Worm (Caenorhabditis elegans): Measurements from ENCODE around the gene Y37D8A.4.

Gene Y37D8A.4

DNA sequence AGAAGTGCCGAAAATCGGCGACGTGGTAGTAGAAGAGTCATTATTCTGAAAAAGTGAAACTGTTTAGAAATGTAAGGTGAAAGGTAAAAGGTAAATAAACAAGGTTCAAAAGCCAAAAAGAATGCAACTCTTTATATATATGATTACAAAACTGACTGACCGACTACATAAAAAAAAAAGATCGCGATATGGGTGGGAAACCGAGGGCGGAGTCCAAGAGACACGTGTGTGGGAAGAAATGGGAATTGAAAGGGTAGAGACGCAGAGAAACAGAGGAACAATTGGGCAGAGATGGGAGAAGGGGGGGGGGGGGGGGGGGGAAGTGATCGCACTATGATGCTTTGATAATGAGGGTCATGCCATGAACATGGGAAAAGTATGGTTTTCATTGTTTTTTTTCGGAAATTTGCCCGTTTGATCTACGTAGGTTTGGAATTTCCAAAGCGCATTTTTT is at the start of gene Y37D8A.4:
Gene Y37D8A.4, minus strand, starts transcription at position 51 of the 454 bp plus-strand sequence.
- TF ChIP-seq tab-1 (GFP tag; IDR thresholded peaks at IDR 0.05) (no peak), cog-1 (tag; optimal IDR thresholded peaks at IDR 0.05) (no peak), ref-1 (GFP tag; conservative IDR thresholded peaks at IDR 0.05) (no peak), klf-2 (GFP tag; conservative IDR thresholded peaks at IDR 0.05) (no peak), ztf-29 (GFP tag; IDR thresholded peaks at IDR 0.05) (no peak), ztf-23 (GFP tag; IDR thresholded peaks at IDR 0.05) (no peak), med-1 (GFP tag; optimal IDR thresholded peaks at IDR 0.05; ENCODE audit: insufficient read depth) (no peak), T22C8.4 (GFP tag; IDR thresholded peaks at IDR 0.05) (no peak), flt-1 (GFP tag; IDR thresholded peaks at IDR 0.05) (no peak)

DNA sequence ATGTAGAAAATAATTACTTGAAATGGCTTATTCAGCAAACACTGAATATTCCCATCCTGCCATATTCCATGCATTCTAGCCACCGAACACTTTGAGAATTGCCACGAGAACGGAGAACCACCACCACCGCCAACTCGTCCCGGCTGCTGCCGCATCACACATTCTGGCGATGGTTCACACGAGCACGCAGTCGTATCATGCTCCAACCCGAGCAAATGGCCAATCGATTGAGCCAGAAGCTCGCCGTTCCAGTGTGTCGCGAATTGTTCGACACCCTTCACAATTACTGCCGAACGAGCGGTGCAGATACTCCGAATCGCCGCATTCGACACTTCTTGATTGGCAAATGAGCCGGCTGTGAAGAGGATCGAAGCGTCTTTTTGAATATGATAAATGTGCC is 46.4 kb upstream of the Y37D8A.4 start:
- TF ChIP-seq ztf-23 (GFP tag; IDR thresholded peaks at IDR 0.05) (no peak), ztf-29 (GFP tag; IDR thresholded peaks at IDR 0.05) (no peak), flt-1 (GFP tag; IDR thresholded peaks at IDR 0.05) (no peak)

DNA sequence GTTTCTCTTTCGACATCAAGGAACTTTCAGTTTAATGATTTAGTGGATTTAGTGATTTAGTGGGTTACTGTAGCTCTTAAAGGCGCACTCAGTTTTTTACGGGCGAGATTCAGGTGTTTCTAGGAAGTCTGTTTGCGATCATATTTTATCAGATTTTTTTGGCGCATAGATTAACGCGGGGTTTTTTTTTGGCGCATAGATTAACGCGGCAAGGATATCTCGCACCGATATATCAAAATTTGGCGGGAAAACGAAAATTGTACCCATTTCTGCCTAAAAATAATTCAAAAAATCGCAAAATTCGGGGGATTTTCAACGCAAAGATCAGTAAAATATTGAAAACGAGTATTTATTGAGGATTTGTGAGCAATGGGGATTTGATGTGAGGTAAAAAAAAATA is 41.9 kb upstream of the Y37D8A.4 start:
- TF ChIP-seq flt-1 (GFP tag; IDR thresholded peaks at IDR 0.05) (no peak), cog-1 (tag; optimal IDR thresholded peaks at IDR 0.05) (no peak), ztf-23 (GFP tag; IDR thresholded peaks at IDR 0.05) (no peak), klf-2 (GFP tag; conservative IDR thresholded peaks at IDR 0.05) (no peak), tab-1 (GFP tag; IDR thresholded peaks at IDR 0.05) (no peak), ztf-29 (GFP tag; IDR thresholded peaks at IDR 0.05) (no peak), T22C8.4 (GFP tag; IDR thresholded peaks at IDR 0.05) (no peak), ref-1 (GFP tag; conservative IDR thresholded peaks at IDR 0.05) (no peak), med-1 (GFP tag; optimal IDR thresholded peaks at IDR 0.05; ENCODE audit: insufficient read depth) (no peak)

DNA sequence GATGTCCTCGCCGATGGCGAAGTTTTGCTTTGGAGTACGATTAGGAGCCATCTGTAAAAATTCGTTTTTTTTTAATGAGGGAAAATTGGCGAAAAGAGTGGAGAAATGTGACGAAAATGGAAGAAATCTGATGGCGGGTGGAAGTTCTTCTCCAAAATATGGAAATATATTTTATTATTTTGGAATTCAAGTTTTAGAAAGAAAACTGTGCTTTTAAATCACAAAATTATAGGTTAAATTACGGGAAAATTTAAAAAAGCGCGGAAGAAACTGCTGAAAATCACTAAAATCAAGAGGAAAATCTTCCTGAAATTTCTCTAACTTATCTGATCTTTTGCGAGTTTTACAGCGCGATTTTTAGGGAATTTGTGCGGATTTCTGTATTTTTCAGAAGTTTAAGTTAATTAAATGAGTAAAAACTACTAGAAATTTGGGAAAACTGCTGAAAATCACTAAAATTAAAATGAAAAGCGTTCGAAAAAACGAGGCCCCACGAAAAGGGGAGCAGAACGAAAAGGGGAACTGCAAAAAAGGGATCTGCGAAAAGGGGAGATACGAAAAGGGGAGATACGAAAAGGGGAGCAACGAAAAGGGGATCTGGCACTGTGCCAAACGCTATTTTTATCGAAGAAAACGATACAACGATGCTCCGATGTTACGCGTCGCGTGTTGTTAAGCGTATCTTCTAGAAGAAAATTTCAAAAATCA is 38.9 kb upstream of the Y37D8A.4 start, which contains the start of the genes cec-7 and enu-3.5:
Gene cec-7, minus strand, starts transcription at position 51 of the 708 bp plus-strand sequence.
Gene enu-3.5, plus strand, starts transcription at position 670 of the 708 bp plus-strand sequence.
- TF ChIP-seq tab-1 (GFP tag; IDR thresholded peaks at IDR 0.05) (no peak), ztf-23 (GFP tag; IDR thresholded peaks at IDR 0.05) (0 out of 2 replicates have a peak, but pooled peaks have one; percentile 36), cog-1 (tag; optimal IDR thresholded peaks at IDR 0.05) (no peak), T22C8.4 (GFP tag; IDR thresholded peaks at IDR 0.05) (no peak), klf-2 (GFP tag; conservative IDR thresholded peaks at IDR 0.05) (peak; percentile 59; the same call in 1 of the 2 replicates), flt-1 (GFP tag; IDR thresholded peaks at IDR 0.05) (0 out of 2 replicates have a peak, but pooled peaks have one; percentile 9), ref-1 (GFP tag; conservative IDR thresholded peaks at IDR 0.05) (no peak), med-1 (GFP tag; optimal IDR thresholded peaks at IDR 0.05; ENCODE audit: insufficient read depth) (no peak), ztf-29 (GFP tag; IDR thresholded peaks at IDR 0.05) (no peak)

DNA sequence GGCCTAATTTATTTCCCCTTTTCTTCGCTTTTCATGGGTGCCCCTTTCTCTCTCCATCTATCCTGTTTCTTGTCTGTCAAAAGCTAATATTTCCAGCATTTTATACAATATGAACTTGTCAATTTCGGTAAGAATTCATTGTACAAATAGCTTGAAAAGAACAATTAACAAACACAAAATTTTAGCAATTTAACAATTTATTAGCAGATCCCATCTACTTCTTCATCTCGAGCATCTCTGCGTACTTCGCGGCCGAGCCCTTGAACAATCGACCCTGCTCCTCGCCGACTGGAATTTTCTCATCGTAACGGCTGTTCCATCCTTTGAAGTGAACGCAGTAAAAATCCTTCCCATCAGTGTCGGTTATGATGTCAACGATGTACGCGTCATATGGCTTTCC is 36.9 kb upstream of the Y37D8A.4 start:
- no peak for TF ChIP-seq tab-1 (GFP tag; IDR thresholded peaks at IDR 0.05)
- no peak for TF ChIP-seq klf-2 (GFP tag; conservative IDR thresholded peaks at IDR 0.05)
- TF ChIP-seq ztf-23 (GFP tag; IDR thresholded peaks at IDR 0.05) = no peak
- TF ChIP-seq flt-1 (GFP tag; IDR thresholded peaks at IDR 0.05) = no peak
- no peak for TF ChIP-seq med-1 (GFP tag; optimal IDR thresholded peaks at IDR 0.05; ENCODE audit: insufficient read depth)
- TF ChIP-seq T22C8.4 (GFP tag; IDR thresholded peaks at IDR 0.05) = no peak
- no peak for TF ChIP-seq cog-1 (tag; optimal IDR thresholded peaks at IDR 0.05)
- no peak for TF ChIP-seq ref-1 (GFP tag; conservative IDR thresholded peaks at IDR 0.05)
- TF ChIP-seq ztf-29 (GFP tag; IDR thresholded peaks at IDR 0.05) = no peak

ce11 chrIII:12874606-12875066 is 35.9 kb upstream of the Y37D8A.4 start, which contains the start of the genes mrg-1 and spcs-2:
Gene mrg-1 (minus strand): TSS chrIII:12874656.
Gene spcs-2 (plus strand): TSS chrIII:12875031.
- TF ChIP-seq cog-1 (tag; optimal IDR thresholded peaks at IDR 0.05) (peak; percentile 72), med-1 (GFP tag; optimal IDR thresholded peaks at IDR 0.05; ENCODE audit: insufficient read depth) (peak; percentile 74), ztf-23 (GFP tag; IDR thresholded peaks at IDR 0.05) (peak; percentile 86), ref-1 (GFP tag; conservative IDR thresholded peaks at IDR 0.05) (no peak), klf-2 (GFP tag; conservative IDR thresholded peaks at IDR 0.05) (peak; percentile 58; the same call in 1 of the 2 replicates), ztf-29 (GFP tag; IDR thresholded peaks at IDR 0.05) (0 out of 2 replicates have a peak, but pooled peaks have one; percentile 67), flt-1 (GFP tag; IDR thresholded peaks at IDR 0.05) (peak; percentile 85), T22C8.4 (GFP tag; IDR thresholded peaks at IDR 0.05) (no peak), tab-1 (GFP tag; IDR thresholded peaks at IDR 0.05) (peak; percentile 76)

ce11 chrIII:12870060-12870696 is 31.4 kb upstream of the Y37D8A.4 start, which contains the start of gene Y37D8A.6:
Gene Y37D8A.6 (minus strand): TSS chrIII:12870297.
- no peak for TF ChIP-seq cog-1 (tag; optimal IDR thresholded peaks at IDR 0.05)
- no peak for TF ChIP-seq klf-2 (GFP tag; conservative IDR thresholded peaks at IDR 0.05)

DNA sequence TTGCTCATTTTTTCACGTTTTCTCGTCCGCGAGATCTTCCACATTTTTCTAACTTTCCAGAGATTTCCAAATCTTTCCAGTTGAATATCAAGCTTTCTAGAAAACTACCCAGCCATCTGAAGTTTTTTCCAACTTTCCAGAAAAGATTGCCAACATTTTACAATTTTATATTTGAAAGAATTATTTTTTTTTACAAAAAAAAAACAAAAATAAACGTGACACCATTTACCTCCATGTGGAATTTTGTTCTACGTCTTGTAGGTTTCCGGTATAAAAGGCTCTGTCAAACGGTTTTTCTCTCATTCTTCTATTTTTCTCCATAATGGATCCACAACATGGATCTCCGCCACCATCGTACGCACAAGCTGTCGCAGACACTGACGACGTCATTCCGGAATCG is 25.9 kb upstream of the Y37D8A.4 start, which contains the start of gene Y37D8A.8:
Gene Y37D8A.8, plus strand, starts transcription at position 301 of the 400 bp plus-strand sequence.
- TF ChIP-seq flt-1 (GFP tag; IDR thresholded peaks at IDR 0.05) = no peak
- TF ChIP-seq ztf-29 (GFP tag; IDR thresholded peaks at IDR 0.05) = no peak
- no peak for TF ChIP-seq ref-1 (GFP tag; conservative IDR thresholded peaks at IDR 0.05)
- no peak for TF ChIP-seq med-1 (GFP tag; optimal IDR thresholded peaks at IDR 0.05; ENCODE audit: insufficient read depth)
- no peak for TF ChIP-seq klf-2 (GFP tag; conservative IDR thresholded peaks at IDR 0.05)
- TF ChIP-seq cog-1 (tag; optimal IDR thresholded peaks at IDR 0.05) = no peak
- TF ChIP-seq T22C8.4 (GFP tag; IDR thresholded peaks at IDR 0.05) = no peak
- TF ChIP-seq ztf-23 (GFP tag; IDR thresholded peaks at IDR 0.05) = no peak
- TF ChIP-seq tab-1 (GFP tag; IDR thresholded peaks at IDR 0.05) = no peak

ce11 chrIII:12860119-12860518 is 21.4 kb upstream of the Y37D8A.4 start:
- TF ChIP-seq flt-1 (GFP tag; IDR thresholded peaks at IDR 0.05) = no peak
- no peak for TF ChIP-seq ref-1 (GFP tag; conservative IDR thresholded peaks at IDR 0.05)
- TF ChIP-seq cog-1 (tag; optimal IDR thresholded peaks at IDR 0.05) = no peak
- TF ChIP-seq klf-2 (GFP tag; conservative IDR thresholded peaks at IDR 0.05) = no peak
- TF ChIP-seq ztf-23 (GFP tag; IDR thresholded peaks at IDR 0.05) = no peak
- no peak for TF ChIP-seq tab-1 (GFP tag; IDR thresholded peaks at IDR 0.05)
- no peak for TF ChIP-seq med-1 (GFP tag; optimal IDR thresholded peaks at IDR 0.05; ENCODE audit: insufficient read depth)
- no peak for TF ChIP-seq T22C8.4 (GFP tag; IDR thresholded peaks at IDR 0.05)
- no peak for TF ChIP-seq ztf-29 (GFP tag; IDR thresholded peaks at IDR 0.05)
